Fruit fly (Drosophila melanogaster) whole organism, embryonic: ENCODE measurements around the gene CG5758.
A peak's percentile ranks its signal among the peaks of the same experiment; 100 is the strongest.

Experiments
- Ada2b ChIP-seq: fragments of 200-800 bp; sonication (Bioruptor generic); IDR thresholded peaks from 2 replicates; pipeline ENCODE4 v1.3.6; 2022; ENCODE audit warnings: missing biosample characterization, missing genetic modification characterization
- Antp ChIP-seq: fragments of 200-800 bp; sonication (Bioruptor generic); optimal IDR thresholded peaks from 3 replicates; lab custom pipeline; 2016; ENCODE audit warnings: missing biosample characterization, missing genetic modification characterization
- Atf3 ChIP-seq: fragments of 200-800 bp; sonication (Bioruptor generic); optimal IDR thresholded peaks from 3 replicates; lab custom pipeline; 2016; ENCODE audit warnings: missing biosample characterization, missing genetic modification characterization
- CG10321 ChIP-seq: fragments of 200-800 bp; sonication (Bioruptor generic); IDR thresholded peaks from 2 replicates; pipeline ENCODE4 v1.3.6; 2022; ENCODE audit warnings: missing biosample characterization, missing genetic modification characterization
- CG10654 ChIP-seq: fragments of 200-800 bp; sonication (Bioruptor generic); optimal IDR thresholded peaks from 2 replicates; lab custom pipeline; 2016; ENCODE audit warnings: missing biosample characterization, missing genetic modification characterization
- CG11723 ChIP-seq: fragments of 200-800 bp; sonication (Bioruptor generic); optimal IDR thresholded peaks from 2 replicates; lab custom pipeline; 2017; ENCODE audit warnings: missing biosample characterization, mild to moderate bottlenecking, missing genetic modification characterization
- CG1233 ChIP-seq: fragments of 200-800 bp; sonication (Bioruptor generic); optimal IDR thresholded peaks from 4 replicates; lab custom pipeline; 2018; ENCODE audit warnings: missing biosample characterization, mild to moderate bottlenecking, missing genetic modification characterization
- CG12744 ChIP-seq: fragments of 200-800 bp; sonication (Bioruptor generic); optimal IDR thresholded peaks from 2 replicates; lab custom pipeline; 2016; ENCODE audit warnings: missing biosample characterization, missing genetic modification characterization
- CG12769 ChIP-seq: fragments of 200-800 bp; sonication (Bioruptor generic); optimal IDR thresholded peaks from 2 replicates; lab custom pipeline; 2019; ENCODE audit warnings: missing biosample characterization, mild to moderate bottlenecking, missing genetic modification characterization, moderate library complexity
- CG14441 ChIP-seq: fragments of 200-800 bp; sonication (Bioruptor generic); IDR thresholded peaks from 2 replicates; pipeline ENCODE4 v1.3.6; 2022; ENCODE audit warnings: missing biosample characterization, missing genetic modification characterization
- CG17568 ChIP-seq: fragments of 200-800 bp; sonication (Bioruptor generic); optimal IDR thresholded peaks from 2 replicates; lab custom pipeline; 2018; ENCODE audit warnings: missing biosample characterization, mild to moderate bottlenecking, missing genetic modification characterization, moderate library complexity
- CG17612 ChIP-seq: fragments of 200-800 bp; sonication (Bioruptor generic); IDR thresholded peaks from 2 replicates; pipeline ENCODE4 v1.3.6; 2022; ENCODE audit warnings: missing biosample characterization, missing genetic modification characterization
- CG2202 ChIP-seq: fragments of 200-800 bp; sonication (Bioruptor generic); optimal IDR thresholded peaks from 2 replicates; lab custom pipeline; 2018; ENCODE audit warnings: missing biosample characterization, mild to moderate bottlenecking, missing genetic modification characterization
- CG4617 ChIP-seq: fragments of 200-800 bp; sonication (Bioruptor generic); optimal IDR thresholded peaks from 3 replicates; lab custom pipeline; 2016; ENCODE audit warnings: missing biosample characterization, missing genetic modification characterization, borderline replicate concordance
- CG6654 ChIP-seq: fragments of 200-800 bp; sonication (Bioruptor generic); optimal IDR thresholded peaks from 2 replicates; lab custom pipeline; 2017; ENCODE audit warnings: missing biosample characterization, mild to moderate bottlenecking, missing genetic modification characterization
- CG7786 ChIP-seq: fragments of 200-800 bp; sonication (Bioruptor generic); optimal IDR thresholded peaks from 2 replicates; lab custom pipeline; 2016; ENCODE audit warnings: missing biosample characterization, missing genetic modification characterization
- CG7928 ChIP-seq: fragments of 200-800 bp; sonication (Bioruptor generic); optimal IDR thresholded peaks from 2 replicates; lab custom pipeline; 2017; ENCODE audit warnings: missing biosample characterization, mild to moderate bottlenecking, missing genetic modification characterization
- CG7987 ChIP-seq: fragments of 200-800 bp; sonication (Bioruptor generic); optimal IDR thresholded peaks from 2 replicates; lab custom pipeline; 2018; ENCODE audit warnings: missing biosample characterization, mild to moderate bottlenecking, missing genetic modification characterization, moderate library complexity
- CG8290 ChIP-seq, 3 experiments: fragments of 200-800 bp; sonication (Bioruptor generic); optimal IDR thresholded peaks; 2 replicates each; lab custom pipeline; 2016 to 2019; ENCODE audit warnings: missing biosample characterization in 3 of 3, missing genetic modification characterization in 3 of 3, mild to moderate bottlenecking in 2 of 3, moderate library complexity in 1 of 3
- CG8924 ChIP-seq: fragments of 200-800 bp; optimal IDR thresholded peaks from 3 replicates; lab custom pipeline; 2019; ENCODE audit warnings: missing biosample characterization, mild to moderate bottlenecking, missing genetic modification characterization, moderate library complexity
- CG9932 ChIP-seq: fragments of 200-800 bp; sonication (Bioruptor generic); IDR thresholded peaks from 2 replicates; pipeline ENCODE4 v1.3.6; 2022; ENCODE audit warnings: missing biosample characterization, missing genetic modification characterization
- Deaf1 ChIP-seq: fragments of 200-800 bp; optimal IDR thresholded peaks from 3 replicates; lab custom pipeline; 2019; ENCODE audit warnings: missing biosample characterization, mild to moderate bottlenecking, missing genetic modification characterization, moderate library complexity
- ERR ChIP-seq: fragments of 200-800 bp; sonication (Bioruptor generic); optimal IDR thresholded peaks from 2 replicates; lab custom pipeline; 2016; ENCODE audit warnings: missing biosample characterization, missing genetic modification characterization
- H15 ChIP-seq: fragments of 200-800 bp; sonication (Bioruptor generic); IDR thresholded peaks from 3 replicates; pipeline ENCODE4 v1.3.6; 2022; ENCODE audit warnings: missing biosample characterization, missing genetic modification characterization
- MBD-R2 ChIP-seq: fragments of 200-800 bp; sonication (Bioruptor generic); IDR thresholded peaks from 2 replicates; pipeline ENCODE4 v1.3.6; 2022; ENCODE audit warnings: missing biosample characterization, missing genetic modification characterization
- Mrtf ChIP-seq: fragments of 200-800 bp; sonication (Bioruptor generic); IDR thresholded peaks from 3 replicates; pipeline ENCODE4 v1.3.6; 2022; ENCODE audit warnings: missing biosample characterization, missing genetic modification characterization
- NC2α ChIP-seq: fragments of 200-800 bp; sonication (Bioruptor generic); optimal IDR thresholded peaks from 2 replicates; lab custom pipeline; 2016; ENCODE audit warnings: missing biosample characterization, missing genetic modification characterization
- NFAT ChIP-seq: fragments of 200-800 bp; sonication (Bioruptor generic); IDR thresholded peaks from 2 replicates; pipeline ENCODE4 v1.3.6; 2022; ENCODE audit warnings: missing biosample characterization, missing genetic modification characterization
- NK7.1 ChIP-seq: fragments of 200-800 bp; sonication (Bioruptor generic); optimal IDR thresholded peaks from 3 replicates; lab custom pipeline; 2016; ENCODE audit warnings: missing biosample characterization, missing genetic modification characterization
- Neu2 ChIP-seq: fragments of 200-800 bp; sonication (Bioruptor generic); optimal IDR thresholded peaks from 3 replicates; lab custom pipeline; 2016; ENCODE audit warnings: missing biosample characterization, missing genetic modification characterization, borderline replicate concordance
- Scr ChIP-seq: fragments of 200-800 bp; sonication (Bioruptor generic); IDR thresholded peaks from 2 replicates; pipeline ENCODE4 v1.3.6; 2022; ENCODE audit warnings: missing biosample characterization, missing genetic modification characterization; ENCODE audit not compliant: partially characterized antibody
- Taf1 ChIP-seq: fragments of 200-800 bp; sonication (Bioruptor generic); IDR thresholded peaks from 2 replicates; pipeline ENCODE4 v1.3.6; 2022; ENCODE audit warnings: missing biosample characterization, missing genetic modification characterization
- aop ChIP-seq: fragments of 200-800 bp; sonication (Bioruptor generic); IDR thresholded peaks from 2 replicates; pipeline ENCODE4 v1.3.6; 2022; ENCODE audit warnings: missing biosample characterization, missing genetic modification characterization
- ato ChIP-seq: fragments of 200-800 bp; sonication (Bioruptor generic); IDR thresholded peaks from 2 replicates; pipeline ENCODE4 v1.3.6; 2022; ENCODE audit warnings: missing biosample characterization, missing genetic modification characterization; ENCODE audit not compliant: partially characterized antibody
- bowl ChIP-seq: fragments of 200-800 bp; sonication (Bioruptor generic); IDR thresholded peaks from 2 replicates; pipeline ENCODE4 v1.3.6; 2022; ENCODE audit warnings: missing biosample characterization, missing genetic modification characterization
- cad ChIP-seq: fragments of >200 bp; optimal IDR thresholded peaks from 2 replicates; lab custom pipeline; 2017; ENCODE audit warnings: missing biosample characterization, missing genetic modification characterization
- crc ChIP-seq: fragments of 200-800 bp; sonication (Bioruptor generic); optimal IDR thresholded peaks from 2 replicates; lab custom pipeline; 2016; ENCODE audit warnings: missing biosample characterization, missing genetic modification characterization
- esg ChIP-seq: fragments of 200-800 bp; sonication (Bioruptor generic); conservative IDR thresholded peaks from 2 replicates; pipeline ENCODE4 v1.3.6; 2022; ENCODE audit warnings: missing biosample characterization, missing genetic modification characterization
- fd64A ChIP-seq: fragments of 200-800 bp; sonication (Bioruptor generic); optimal IDR thresholded peaks from 3 replicates; lab custom pipeline; 2018; ENCODE audit warnings: missing biosample characterization, mild to moderate bottlenecking, missing genetic modification characterization
- gce ChIP-seq: fragments of 200-800 bp; sonication (Bioruptor generic); IDR thresholded peaks from 3 replicates; pipeline ENCODE4 v1.3.6; 2022; ENCODE audit warnings: missing biosample characterization, missing genetic modification characterization
- ham ChIP-seq: fragments of 200-800 bp; sonication (Bioruptor generic); IDR thresholded peaks from 2 replicates; pipeline ENCODE4 v1.3.6; 2022; ENCODE audit warnings: missing biosample characterization, missing genetic modification characterization
- jumu ChIP-seq: fragments of 200-800 bp; sonication (Bioruptor generic); optimal IDR thresholded peaks from 3 replicates; lab custom pipeline; 2016; ENCODE audit warnings: missing biosample characterization, missing genetic modification characterization
- kah ChIP-seq: fragments of 200-800 bp; sonication (Bioruptor generic); optimal IDR thresholded peaks from 2 replicates; lab custom pipeline; 2018; ENCODE audit warnings: missing biosample characterization, mild to moderate bottlenecking, missing genetic modification characterization
- mld ChIP-seq: fragments of 200-800 bp; sonication (Bioruptor generic); IDR thresholded peaks from 3 replicates; pipeline ENCODE4 v1.3.6; 2022; ENCODE audit warnings: missing biosample characterization, missing genetic modification characterization; ENCODE audit not compliant: partially characterized antibody
- sc ChIP-seq, 3 experiments: fragments of >200 bp in 2 of 3; fragments of 200-800 bp in 1 of 3; sonication (Bioruptor generic) in 1 of 3; optimal IDR thresholded peaks; 2 replicates in 2 of 3; 3 replicates in 1 of 3; lab custom pipeline; 2017; ENCODE audit warnings: mild to moderate bottlenecking in 1 of 3, missing biosample characterization in 1 of 3, missing genetic modification characterization in 1 of 3, missing genetic modification reagents in 1 of 3
- sisA ChIP-seq: fragments of 200-800 bp; sonication (Bioruptor generic); IDR thresholded peaks from 2 replicates; pipeline ENCODE4 v1.3.6; 2022; ENCODE audit warnings: missing biosample characterization, missing genetic modification characterization
- tup ChIP-seq: fragments of 200-800 bp; sonication (Bioruptor generic); optimal IDR thresholded peaks from 2 replicates; lab custom pipeline; 2016; ENCODE audit warnings: missing biosample characterization, mild to moderate bottlenecking, missing genetic modification characterization, moderate library complexity
- unpg ChIP-seq: fragments of 200-800 bp; sonication (Bioruptor generic); optimal IDR thresholded peaks from 3 replicates; lab custom pipeline; 2018; ENCODE audit warnings: missing biosample characterization, mild to moderate bottlenecking, missing genetic modification characterization, moderate library complexity
- vnd ChIP-seq: fragments of 200-800 bp; sonication (Bioruptor generic); IDR thresholded peaks from 3 replicates; pipeline ENCODE4 v1.3.6; 2022; ENCODE audit warnings: missing biosample characterization, missing genetic modification characterization; ENCODE audit not compliant: partially characterized antibody

CG5758 gene

DNA sequence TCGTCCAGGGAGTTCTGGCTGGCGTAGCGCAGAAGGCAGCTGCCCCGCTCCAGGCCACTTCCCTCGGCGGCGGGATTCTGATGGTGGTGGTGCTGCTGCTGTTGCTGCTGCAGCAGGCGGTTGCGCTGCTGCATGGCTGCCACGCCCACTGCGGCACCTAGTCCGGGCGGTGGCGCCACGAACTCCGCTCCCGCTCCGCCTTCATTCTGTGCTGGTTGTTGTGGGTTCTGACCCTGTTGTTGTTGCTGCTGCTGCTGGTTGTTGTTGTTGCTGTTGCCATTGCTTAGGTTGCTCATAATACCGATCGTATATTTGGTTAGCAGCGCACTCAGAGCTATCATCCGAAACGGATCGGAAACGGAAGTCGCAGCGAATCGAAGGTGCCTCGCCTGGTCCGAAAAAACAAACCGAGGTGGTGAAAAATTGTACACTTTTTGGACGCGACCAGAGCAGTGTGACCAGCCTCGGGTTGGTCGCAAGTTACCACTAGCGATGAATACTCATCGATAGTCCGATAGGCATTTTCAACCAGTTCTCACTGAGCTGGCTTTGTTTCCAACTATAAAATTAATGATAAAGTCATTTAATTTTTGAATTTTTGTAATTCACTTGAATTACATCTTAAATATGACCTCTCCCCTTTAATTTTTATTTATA is 17.9 kb downstream of the CG5758 start, which contains the start of gene kel (continued):
- peak; percentile 56; the same call in 1 of the 2 replicates for TF ChIP-seq CG17612
- TF ChIP-seq crc (GFP tag; lab: Kevin White, UChicago): no peak
- peak; percentile 39 for TF ChIP-seq cad
- peak; percentile 73; the same call in 1 of the 2 replicates for TF ChIP-seq MBD-R2
- peak; percentile 82 for TF ChIP-seq CG7987 (GFP tag; lab: Kevin White, UChicago)
- TF ChIP-seq NFAT (GFP tag; lab: Robert Waterston, UW): peak; percentile 59
- TF ChIP-seq CG2202 (tag; lab: Kevin White, UChicago): peak; percentile 40
- peak; percentile 57 for TF ChIP-seq CG8924 (tag; lab: Kevin White, UChicago)
- TF ChIP-seq Neu2 (GFP tag; lab: Kevin White, UChicago): no peak
- TF ChIP-seq aop: no peak; the same call in 1 of the 2 replicates
- TF ChIP-seq CG6654: no peak
- TF ChIP-seq kah (GFP tag; lab: Kevin White, UChicago): peak; percentile 36
- TF ChIP-seq Mrtf (GFP tag; lab: Robert Waterston, UW): no peak
- peak; percentile 53 for TF ChIP-seq Deaf1 (tag; lab: Kevin White, UChicago)
- peak; percentile 57 for TF ChIP-seq CG9932 (GFP tag; lab: Robert Waterston, UW)
- TF ChIP-seq CG1233 (GFP tag; lab: Kevin White, UChicago): peak; percentile 46
- TF ChIP-seq CG8290 (GFP tag; optimal IDR thresholded peaks at IDR 0.05; lab: Kevin White, UChicago): peak; percentile 13
- peak; percentile 21 to 82 for TF ChIP-seq CG8290 (tag; optimal IDR thresholded peaks at IDR 0.05; lab: Kevin White, UChicago)
- TF ChIP-seq tup (GFP tag; lab: Kevin White, UChicago): no peak
- peak; percentile 78 for TF ChIP-seq Scr (GFP tag; lab: Robert Waterston, UW)
- TF ChIP-seq CG11723 (GFP tag; lab: Kevin White, UChicago): no peak
- TF ChIP-seq CG7786 (GFP tag; lab: Kevin White, UChicago): no peak
- TF ChIP-seq CG4617: peak; percentile 79
- peak; percentile 53 for TF ChIP-seq CG12769 (tag; lab: Kevin White, UChicago)
- no peak for TF ChIP-seq CG12744 (GFP tag; lab: Kevin White, UChicago)
- no peak for TF ChIP-seq Antp
- TF ChIP-seq sisA: no peak
- peak; percentile 43 for TF ChIP-seq NK7.1
- no peak for TF ChIP-seq H15 (GFP tag; lab: Robert Waterston, UW)
- peak; percentile 19 for TF ChIP-seq jumu (GFP tag; lab: Kevin White, UChicago)
- TF ChIP-seq CG17568 (GFP tag; lab: Kevin White, UChicago): peak; percentile 60
- TF ChIP-seq NC2α (GFP tag; lab: Kevin White, UChicago): no peak
- peak; percentile 19 for TF ChIP-seq CG10654
- peak; percentile 72 for TF ChIP-seq ato (GFP tag; lab: Robert Waterston, UW)
- TF ChIP-seq gce (GFP tag; lab: Robert Waterston, UW): no peak
- peak; percentile 41 for TF ChIP-seq unpg (GFP tag; lab: Kevin White, UChicago)
- no peak for TF ChIP-seq bowl (GFP tag; lab: Robert Waterston, UW)
- peak; percentile 23 for TF ChIP-seq ERR (GFP tag; lab: Kevin White, UChicago)
- no peak for TF ChIP-seq CG14441 (GFP tag; lab: Robert Waterston, UW)
- TF ChIP-seq vnd (GFP tag; lab: Robert Waterston, UW): peak; percentile 68
- peak; percentile 62 for TF ChIP-seq fd64A (GFP tag; lab: Kevin White, UChicago)
- no peak for TF ChIP-seq CG10321 (GFP tag; lab: Robert Waterston, UW)
- TF ChIP-seq sc (optimal IDR thresholded peaks at IDR 0.05; lab: Kevin White, UChicago): no peak
- TF ChIP-seq sc (GFP tag; optimal IDR thresholded peaks at IDR 0.05; lab: Kevin White, UChicago): no peak
- no peak for TF ChIP-seq ham (GFP tag; lab: Robert Waterston, UW)
- TF ChIP-seq esg (GFP tag; lab: Robert Waterston, UW): no peak
- no peak for TF ChIP-seq CG7928
- TF ChIP-seq Taf1: 0 out of 2 replicates have a peak, but pooled peaks have one; percentile 7
- no peak for TF ChIP-seq Atf3 (GFP tag; lab: Kevin White, UChicago)
- TF ChIP-seq Ada2b (GFP tag; lab: Robert Waterston, UW): no peak
- no peak for TF ChIP-seq mld (GFP tag; lab: Robert Waterston, UW)
